Worm (Caenorhabditis elegans) whole organism, L3 larva: Measurements from ENCODE around the gene cdf-1.

Experiments used
- R02D3.7 ChIP-seq: fragments of 150-350 bp; optimal IDR thresholded peaks from 2 replicates; lab custom pipeline; 2014; ENCODE audit warnings: missing biosample characterization, missing genetic modification characterization
- ZK546.5 ChIP-seq: sonication (generic microtip); optimal IDR thresholded peaks from 2 replicates; lab custom pipeline; 2017; ENCODE audit warnings: missing biosample characterization, missing genetic modification characterization
- aly-2 ChIP-seq: fragments of 150-350 bp; optimal IDR thresholded peaks from 2 replicates; lab custom pipeline; 2014; ENCODE audit warnings: missing biosample characterization, missing genetic modification characterization
- ceh-82 ChIP-seq: fragments of 150-350 bp; optimal IDR thresholded peaks from 2 replicates; lab custom pipeline; 2014; ENCODE audit warnings: missing biosample characterization, missing genetic modification characterization
- ceh-9 ChIP-seq: sonication (generic microtip); optimal IDR thresholded peaks from 2 replicates; lab custom pipeline; 2018; ENCODE audit warnings: missing biosample characterization, missing genetic modification characterization
- egl-27 ChIP-seq: sonication (generic microtip); optimal IDR thresholded peaks from 4 replicates; lab custom pipeline; 2017; ENCODE audit warnings: missing biosample characterization, missing genetic modification reagents, missing genetic modification characterization
- egl-5 ChIP-seq: fragments of 150-350 bp; optimal IDR thresholded peaks from 2 replicates; lab custom pipeline; 2017; ENCODE audit warnings: missing biosample characterization, missing genetic modification reagents, missing genetic modification characterization, inconsistent platforms
- elt-2 ChIP-seq: sonication (generic microtip); optimal IDR thresholded peaks from 2 replicates; lab custom pipeline; 2016; ENCODE audit warnings: missing genetic modification reagents, mild to moderate bottlenecking, missing genetic modification characterization, missing compliant biosample characterization
- eor-1 ChIP-seq, 2 experiments: fragments of 150-350 bp; optimal IDR thresholded peaks; 2 replicates each; lab custom pipeline; 2014 to 2018; ENCODE audit warnings: missing biosample characterization in 2 of 2, missing genetic modification characterization in 2 of 2
- fkh-10 ChIP-seq: sonication (generic microtip); optimal IDR thresholded peaks from 2 replicates; lab custom pipeline; 2017; ENCODE audit warnings: missing biosample characterization, missing genetic modification reagents, missing genetic modification characterization
- hmg-11 ChIP-seq: sonication (generic microtip); optimal IDR thresholded peaks from 2 replicates; lab custom pipeline; 2016; ENCODE audit warnings: missing genetic modification characterization, missing compliant biosample characterization
- jun-1 ChIP-seq: fragments of 150-350 bp; optimal IDR thresholded peaks from 2 replicates; lab custom pipeline; 2014; ENCODE audit warnings: missing biosample characterization, missing genetic modification reagents, missing genetic modification characterization
- lin-39 ChIP-seq: fragments of 150-350 bp; optimal IDR thresholded peaks from 2 replicates; lab custom pipeline; 2018; ENCODE audit warnings: missing biosample characterization, missing genetic modification reagents, missing genetic modification characterization
- lsy-12 ChIP-seq: sonication (generic microtip); optimal IDR thresholded peaks from 2 replicates; lab custom pipeline; 2016; ENCODE audit warnings: mild to moderate bottlenecking, missing genetic modification characterization, missing compliant biosample characterization
- mdl-1 ChIP-seq: fragments of 150-350 bp; optimal IDR thresholded peaks from 2 replicates; lab custom pipeline; 2014; ENCODE audit warnings: missing biosample characterization, missing genetic modification characterization
- mml-1 ChIP-seq: fragments of 150-350 bp; sonication (generic microtip); optimal IDR thresholded peaks from 3 replicates; lab custom pipeline; 2014; ENCODE audit warnings: missing biosample characterization, missing genetic modification characterization
- nfya-1 ChIP-seq: sonication (generic microtip); optimal IDR thresholded peaks from 2 replicates; lab custom pipeline; 2017; ENCODE audit warnings: missing genetic modification characterization, mild to moderate bottlenecking, missing compliant biosample characterization, antibody characterized with exemption, moderate library complexity; ENCODE audit not compliant: insufficient read depth
- nhr-12 ChIP-seq: fragments of 150-350 bp; optimal IDR thresholded peaks from 2 replicates; lab custom pipeline; 2014; ENCODE audit warnings: missing biosample characterization, missing genetic modification characterization
- nhr-23 ChIP-seq: fragments of 150-350 bp; optimal IDR thresholded peaks from 2 replicates; lab custom pipeline; 2014; ENCODE audit warnings: missing biosample characterization, missing genetic modification reagents, missing genetic modification characterization
- nhr-25 ChIP-seq: sonication (generic microtip); optimal IDR thresholded peaks from 2 replicates; lab custom pipeline; 2017; ENCODE audit warnings: missing biosample characterization, missing genetic modification characterization
- nhr-28 ChIP-seq: fragments of 150-350 bp; optimal IDR thresholded peaks from 2 replicates; lab custom pipeline; 2014; ENCODE audit warnings: missing biosample characterization, missing genetic modification characterization
- nhr-43 ChIP-seq: sonication (generic microtip); optimal IDR thresholded peaks from 2 replicates; lab custom pipeline; 2016; ENCODE audit warnings: mild to moderate bottlenecking, missing genetic modification characterization, missing compliant biosample characterization; ENCODE audit not compliant: poor library complexity, severe bottlenecking
- nhr-67 ChIP-seq: fragments of 150-350 bp; optimal IDR thresholded peaks from 2 replicates; lab custom pipeline; 2014; ENCODE audit warnings: missing biosample characterization, missing genetic modification characterization
- nhr-76 ChIP-seq: fragments of 150-350 bp; sonication (generic microtip); optimal IDR thresholded peaks from 5 replicates; lab custom pipeline; 2014; ENCODE audit warnings: missing biosample characterization, missing genetic modification characterization
- nhr-77 ChIP-seq: fragments of 150-350 bp; optimal IDR thresholded peaks from 2 replicates; lab custom pipeline; 2014; ENCODE audit warnings: missing biosample characterization, missing genetic modification characterization
- pqm-1 ChIP-seq: fragments of 150-350 bp; optimal IDR thresholded peaks from 2 replicates; lab custom pipeline; 2017; ENCODE audit warnings: missing biosample characterization, missing genetic modification characterization, inconsistent platforms
- sea-2 ChIP-seq: fragments of 150-350 bp; sonication (generic microtip); optimal IDR thresholded peaks from 4 replicates; lab custom pipeline; 2014; ENCODE audit warnings: missing biosample characterization, missing genetic modification reagents, missing genetic modification characterization
- skn-1 ChIP-seq: fragments of 150-350 bp; optimal IDR thresholded peaks from 2 replicates; lab custom pipeline; 2014; ENCODE audit warnings: missing biosample characterization, missing genetic modification characterization
- snpc-4 ChIP-seq: fragments of 150-350 bp; optimal IDR thresholded peaks from 2 replicates; lab custom pipeline; 2014; ENCODE audit warnings: missing biosample characterization, missing genetic modification characterization
- unc-39 ChIP-seq: sonication (generic microtip); optimal IDR thresholded peaks from 4 replicates; lab custom pipeline; 2017; ENCODE audit warnings: missing biosample characterization, missing genetic modification characterization
- unc-62 ChIP-seq: fragments of 150-350 bp; sonication (generic microtip); optimal IDR thresholded peaks from 4 replicates; lab custom pipeline; 2014; ENCODE audit warnings: missing biosample characterization, missing genetic modification reagents, missing genetic modification characterization
- zag-1 ChIP-seq: fragments of 150-350 bp; optimal IDR thresholded peaks from 2 replicates; lab custom pipeline; 2014; ENCODE audit warnings: missing biosample characterization, missing genetic modification characterization
- ztf-11 ChIP-seq: fragments of 150-350 bp; optimal IDR thresholded peaks from 2 replicates; lab custom pipeline; 2014; ENCODE audit warnings: missing biosample characterization, missing genetic modification characterization
- ztf-4 ChIP-seq: fragments of 150-350 bp; optimal IDR thresholded peaks from 2 replicates; lab custom pipeline; 2014; ENCODE audit warnings: missing biosample characterization, missing genetic modification characterization

The cdf-1 gene

ce11 chrX:6484780-6485179, 20.2 kb downstream of the cdf-1 start, which contains the start of gene gar-1:
TSS of gene gar-1 (minus strand) at chrX:6484880.
- no peak for TF ChIP-seq nhr-12 (tag; lab: Kevin White, UChicago)
- no peak for TF ChIP-seq nhr-67 (tag; lab: Kevin White, UChicago)
- no peak for TF ChIP-seq nhr-76
- TF ChIP-seq R02D3.7 (tag; lab: Kevin White, UChicago) = no peak
- TF ChIP-seq lsy-12 (tag; lab: Kevin White, UChicago) = no peak
- no peak for TF ChIP-seq snpc-4 (tag; lab: Kevin White, UChicago)
- TF ChIP-seq unc-62 (GFP tag; lab: Kevin White, UChicago) = no peak
- TF ChIP-seq eor-1 (tag; optimal IDR thresholded peaks at IDR 0.05; lab: Kevin White, UChicago) = no peak
- no peak for TF ChIP-seq egl-5 (tag; lab: Kevin White, UChicago)
- TF ChIP-seq lin-39 (tag; lab: Kevin White, UChicago) = no peak
- no peak for TF ChIP-seq nhr-23
- TF ChIP-seq nhr-25 (tag; lab: Kevin White, UChicago) = no peak
- TF ChIP-seq jun-1 (tag; lab: Kevin White, UChicago) = no peak
- TF ChIP-seq egl-27 (tag; lab: Kevin White, UChicago) = no peak
- no peak for TF ChIP-seq ztf-11
- TF ChIP-seq, all 47 proteins: peak for 0

- TF ChIP-seq nhr-25 (tag; lab: Kevin White, UChicago) = no peak
- peak; percentile 67 for TF ChIP-seq elt-2
- TF ChIP-seq pqm-1 (tag; lab: Kevin White, UChicago) = peak; percentile 76
- TF ChIP-seq hmg-11 = no peak
These were observed 28.4 kb downstream of the cdf-1 start, which contains the start of gene C15B12.1 for ce11 chrX:6476540-6476939. TSS of gene C15B12.1 (plus strand) at chrX:6476810.

- TF ChIP-seq pqm-1 (tag; lab: Kevin White, UChicago) (no peak), nhr-25 (tag; lab: Kevin White, UChicago) (no peak), nhr-43 (tag; lab: Kevin White, UChicago) (no peak), nfya-1 (no peak), snpc-4 (tag; lab: Kevin White, UChicago) (no peak), mdl-1 (tag; lab: Kevin White, UChicago) (no peak), unc-39 (no peak), ZK546.5 (tag; lab: Kevin White, UChicago) (no peak), nhr-28 (tag; lab: Kevin White, UChicago) (no peak), ceh-82 (tag; lab: Kevin White, UChicago) (no peak), ztf-4 (tag; lab: Kevin White, UChicago) (no peak), lin-39 (tag; lab: Kevin White, UChicago) (no peak), mml-1 (tag; lab: Kevin White, UChicago) (no peak), R02D3.7 (tag; lab: Kevin White, UChicago) (no peak), jun-1 (tag; lab: Kevin White, UChicago) (no peak), nhr-77 (no peak)
These were observed 31.1 kb downstream of the cdf-1 start, which contains the start of the genes C15B12.4 and C15B12.8 for ce11 chrX:6473698-6474314. TSS of gene C15B12.4 (minus strand) at chrX:6473748. TSS of gene C15B12.8 (plus strand) at chrX:6474264.

- no peak for TF ChIP-seq ceh-9 (tag; lab: Kevin White, UChicago)
- TF ChIP-seq ztf-4 (tag; lab: Kevin White, UChicago) = no peak
- TF ChIP-seq fkh-10 = no peak
- no peak for TF ChIP-seq ZK546.5 (tag; lab: Kevin White, UChicago)
- TF ChIP-seq egl-27 (tag; lab: Kevin White, UChicago) = no peak
- TF ChIP-seq aly-2 = no peak
- no peak for TF ChIP-seq zag-1 (tag; lab: Kevin White, UChicago)
- TF ChIP-seq nhr-12 (tag; lab: Kevin White, UChicago) = no peak
- no peak for TF ChIP-seq sea-2 (GFP tag; lab: Kevin White, UChicago)
- TF ChIP-seq skn-1 (tag; lab: Kevin White, UChicago) = no peak
These were observed 36.4 kb downstream of the cdf-1 start, which contains the start of gene C15B12.9 for ce11 chrX:6468499-6468898. TSS of gene C15B12.9 (plus strand) at chrX:6468799.
